Fruit fly (Drosophila melanogaster): ENCODE data around the gene tkv.

tkv gene

dm6 chr2L:5237175-5237753, 33.9 kb downstream of the tkv start (continued):
- TF ChIP-seq Hmr (GFP tag; optimal IDR thresholded peaks at IDR 0.05) = peak; percentile 25
- peak; percentile 4 for TF ChIP-seq trem (tag; optimal IDR thresholded peaks at IDR 0.05)
- peak; percentile 10; the same call in 1 of the 2 replicates for TF ChIP-seq amos (GFP tag; IDR thresholded peaks at IDR 0.05; ENCODE audit: partially characterized antibody)
- no peak for TF ChIP-seq Mrtf (GFP tag; IDR thresholded peaks at IDR 0.05)
- TF ChIP-seq CG1529 (GFP tag; optimal IDR thresholded peaks at IDR 0.05) = no peak
- TF ChIP-seq CG3726 (GFP tag; IDR thresholded peaks at IDR 0.05) = no peak
- TF ChIP-seq zen (tag; optimal IDR thresholded peaks at IDR 0.05) = peak; percentile 5
- TF ChIP-seq D19A (tag; optimal IDR thresholded peaks at IDR 0.05) = no peak
- no peak for TF ChIP-seq CG6272 (GFP tag; IDR thresholded peaks at IDR 0.05)
- TF ChIP-seq Gug (GFP tag; IDR thresholded peaks at IDR 0.05) = no peak
- TF ChIP-seq CG15269 (tag; optimal IDR thresholded peaks at IDR 0.05) = peak; percentile 7
- no peak for TF ChIP-seq CG9876 (GFP tag; optimal IDR thresholded peaks at IDR 0.05)
- peak; percentile 80; the same call in 2 of the 4 replicates for TF ChIP-seq chinmo (GFP tag; IDR thresholded peaks at IDR 0.05; ENCODE audit: partially characterized antibody)
- no peak for TF ChIP-seq NK7.1 (GFP tag; optimal IDR thresholded peaks at IDR 0.05)
- peak; percentile 69 for TF ChIP-seq sna (GFP tag; IDR thresholded peaks at IDR 0.05; ENCODE audit: partially characterized antibody)
- TF ChIP-seq Rx (GFP tag; IDR thresholded peaks at IDR 0.05) = no peak
- peak; percentile 66 for TF ChIP-seq unc-4 (GFP tag; IDR thresholded peaks at IDR 0.05; ENCODE audit: partially characterized antibody)
- TF ChIP-seq eyg (GFP tag; optimal IDR thresholded peaks at IDR 0.05) = no peak
- TF ChIP-seq CG11560 (tag; IDR thresholded peaks at IDR 0.05) = no peak
- TF ChIP-seq vfl (GFP tag; optimal IDR thresholded peaks at IDR 0.05) = peak; percentile 13
- no peak for TF ChIP-seq CG1647 (GFP tag; optimal IDR thresholded peaks at IDR 0.05)
- TF ChIP-seq CG7271 (tag; optimal IDR thresholded peaks at IDR 0.05) = no peak
- no peak for TF ChIP-seq Dad (GFP tag; optimal IDR thresholded peaks at IDR 0.05)
- no peak for TF ChIP-seq pho (GFP tag; optimal IDR thresholded peaks at IDR 0.05)
- TF ChIP-seq mirr (GFP tag; optimal IDR thresholded peaks at IDR 0.05) = peak; percentile 15
- no peak for TF ChIP-seq az2 (GFP tag; optimal IDR thresholded peaks at IDR 0.05)
- TF ChIP-seq run (tag; optimal IDR thresholded peaks at IDR 0.05) = no peak
- no peak for TF ChIP-seq CG2116 (GFP tag; optimal IDR thresholded peaks at IDR 0.05)
- peak; percentile 11 for TF ChIP-seq CG12071 (GFP tag; optimal IDR thresholded peaks at IDR 0.05)
- TF ChIP-seq fd96Cb (tag; optimal IDR thresholded peaks at IDR 0.05) = no peak
- no peak for TF ChIP-seq dm (GFP tag; optimal IDR thresholded peaks at IDR 0.05)
- TF ChIP-seq CG3838 (GFP tag; optimal IDR thresholded peaks at IDR 0.05) = no peak
- TF ChIP-seq exex (tag; optimal IDR thresholded peaks at IDR 0.05) = no peak
- no peak for TF ChIP-seq tgo (GFP tag; IDR thresholded peaks at IDR 0.05)
- TF ChIP-seq ac (GFP tag; optimal IDR thresholded peaks at IDR 0.05) = peak; percentile 42
- TF ChIP-seq knrl (GFP tag; IDR thresholded peaks at IDR 0.05; ENCODE audit: partially characterized antibody) = no peak
- no peak for TF ChIP-seq CG1233 (GFP tag; optimal IDR thresholded peaks at IDR 0.05)
- TF ChIP-seq Pdp1 (GFP tag; optimal IDR thresholded peaks at IDR 0.05) = peak in 1 of 2 experiments; percentile 18
- peak; percentile 96 for TF ChIP-seq CG4360 (GFP tag; IDR thresholded peaks at IDR 0.05)
- no peak for TF ChIP-seq CG8290 (GFP tag; optimal IDR thresholded peaks at IDR 0.05)
- peak in 1 of 2 experiments; percentile 46 for TF ChIP-seq CG8290 (tag; optimal IDR thresholded peaks at IDR 0.05)
- TF ChIP-seq gce (GFP tag; IDR thresholded peaks at IDR 0.05) = 0 out of 3 replicates have a peak, but pooled peaks have one; percentile 49
- no peak for TF ChIP-seq Taf1 (GFP tag; IDR thresholded peaks at IDR 0.05)
- TF ChIP-seq fd64A (GFP tag; optimal IDR thresholded peaks at IDR 0.05) = no peak
- TF ChIP-seq ERR (GFP tag; optimal IDR thresholded peaks at IDR 0.05) = no peak
- TF ChIP-seq Camta (GFP tag; optimal IDR thresholded peaks at IDR 0.05) = no peak
- no peak for TF ChIP-seq CG5245 (GFP tag; optimal IDR thresholded peaks at IDR 0.05)
- TF ChIP-seq CG12104 (GFP tag; optimal IDR thresholded peaks at IDR 0.05) = no peak
- no peak for TF ChIP-seq CG43689 (GFP tag; IDR thresholded peaks at IDR 0.05)
- peak; percentile 2 for TF ChIP-seq unpg (GFP tag; optimal IDR thresholded peaks at IDR 0.05)
- TF ChIP-seq E2f2 (GFP tag; IDR thresholded peaks at IDR 0.05) = 0 out of 2 replicates have a peak, but pooled peaks have one; percentile 19
